Fruit fly (Drosophila melanogaster) whole organism: ENCODE data around the gene Twdlalpha.

Experiments
- CG8478 ChIP-seq: fragments of >200 bp; optimal IDR thresholded peaks from 2 replicates; lab custom pipeline; 2018; ENCODE audit warnings: inconsistent platforms
- Dll ChIP-seq: fragments of >200 bp; optimal IDR thresholded peaks from 2 replicates; lab custom pipeline; 2017
- EcR ChIP-seq, 2 experiments: fragments of >200 bp; optimal IDR thresholded peaks; 2 replicates each; lab custom pipeline; 2017; ENCODE audit warnings: missing biosample characterization in 2 of 2, missing genetic modification characterization in 2 of 2, missing genetic modification reagents in 2 of 2
- pan ChIP-seq: fragments of >200 bp; optimal IDR thresholded peaks from 2 replicates; lab custom pipeline; 2017
- psq ChIP-seq: fragments of >200 bp; optimal IDR thresholded peaks from 2 replicates; lab custom pipeline; 2017
- usp ChIP-seq: fragments of >200 bp; optimal IDR thresholded peaks from 2 replicates; lab custom pipeline; 2017; ENCODE audit warnings: missing biosample characterization, missing genetic modification characterization, mixed read lengths

- TF ChIP-seq psq (lab: Kevin White, UChicago) = no peak
- TF ChIP-seq usp (GFP tag; lab: Kevin White, UChicago) = no peak
- TF ChIP-seq pan = no peak
- TF ChIP-seq CG8478 (lab: Kevin White, UChicago) = no peak
- TF ChIP-seq Dll (lab: Kevin White, UChicago) = no peak
- no peak for TF ChIP-seq EcR (GFP tag; optimal IDR thresholded peaks at IDR 0.05; lab: Kevin White, UChicago)
Measured at dm6 chrX:16721168-16721567, 21.5 kb upstream of the Twdlalpha start, which contains the start of the genes CG32572 and CG34325.
